Worm (Caenorhabditis elegans) whole organism, early embryonic: ENCODE results near the gene nhr-159.

Experiments used
- aly-1 ChIP-seq: sonication (generic microtip); optimal IDR thresholded peaks from 2 replicates; lab custom pipeline; 2016; ENCODE audit warnings: missing genetic modification characterization, missing compliant biosample characterization
- ama-1 ChIP-seq: fragments of 150-350 bp; optimal IDR thresholded peaks from 2 replicates; lab custom pipeline; 2014
- ceh-13 ChIP-seq: fragments of 200-800 bp; sonication (Bioruptor generic); optimal IDR thresholded peaks from 2 replicates; lab custom pipeline; 2018; ENCODE audit warnings: mild to moderate bottlenecking, missing genetic modification characterization, missing compliant biosample characterization
- ets-7 ChIP-seq: sonication (generic microtip); optimal IDR thresholded peaks from 2 replicates; lab custom pipeline; 2016; ENCODE audit warnings: missing genotype, missing genetic modification characterization, missing compliant biosample characterization
- flt-1 ChIP-seq: fragments of 200-800 bp; sonication (Bioruptor generic); IDR thresholded peaks from 2 replicates; pipeline ENCODE4 v1.3.6; 2022; ENCODE audit warnings: missing genetic modification characterization, missing compliant biosample characterization
- hmg-4 ChIP-seq: fragments of 200-800 bp; sonication (Bioruptor generic); optimal IDR thresholded peaks from 2 replicates; lab custom pipeline; 2018; ENCODE audit warnings: mild to moderate bottlenecking, missing genetic modification characterization, missing compliant biosample characterization
- tbx-37 ChIP-seq: fragments of 200-800 bp; sonication (Bioruptor generic); conservative IDR thresholded peaks from 2 replicates; pipeline ENCODE4 v1.3.6; 2022; ENCODE audit warnings: missing genetic modification reagents, missing genetic modification characterization, missing compliant biosample characterization
- tra-4 ChIP-seq: sonication (generic microtip); optimal IDR thresholded peaks from 2 replicates; lab custom pipeline; 2017; ENCODE audit warnings: missing genetic modification characterization, missing compliant biosample characterization

DNA sequence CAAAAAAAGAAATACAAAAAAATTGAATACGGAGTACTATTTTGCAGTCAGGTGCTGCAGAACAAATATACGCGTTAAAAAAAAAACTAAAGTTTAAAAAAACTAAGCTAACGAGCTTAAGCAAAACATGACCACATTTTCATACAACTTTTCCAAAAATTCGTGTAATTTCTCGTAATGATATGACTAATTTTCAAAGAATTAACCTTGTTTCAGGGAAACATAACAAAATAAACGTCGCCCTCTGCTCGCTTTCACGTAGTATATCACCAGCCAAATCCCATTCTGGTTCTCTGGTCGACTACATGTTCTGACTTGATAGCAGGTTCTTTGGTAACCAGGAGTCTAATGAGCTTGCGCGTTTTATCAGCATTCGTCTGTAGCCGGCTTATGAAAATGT, 7.8 kb downstream of the nhr-159 start:
- TF ChIP-seq tra-4 (tag; lab: Kevin White, UChicago), result no peak
- TF ChIP-seq hmg-4 (GFP tag; lab: Kevin White, UChicago), result no peak
- no peak for TF ChIP-seq tbx-37 (GFP tag; lab: Robert Waterston, UW)
- no peak for TF ChIP-seq flt-1 (GFP tag; lab: Robert Waterston, UW)
- no peak for TF ChIP-seq ets-7 (tag; lab: Kevin White, UChicago)
- TF ChIP-seq aly-1 (tag; lab: Kevin White, UChicago), result no peak
- no peak for TF ChIP-seq ama-1 (lab: Kevin White, UChicago)
- no peak for TF ChIP-seq ceh-13
